Worm (Caenorhabditis elegans) whole organism, mixed stage, embryonic: ENCODE measurements around the gene H25P19.1.

Experiments used
- M03D4.4 ChIP-seq: sonication (generic microtip); optimal IDR thresholded peaks from 2 replicates; lab custom pipeline; 2017; ENCODE audit warnings: mild to moderate bottlenecking, missing genetic modification characterization, missing compliant biosample characterization
- bed-3 ChIP-seq: fragments of 200-800 bp; sonication (Bioruptor generic); optimal IDR thresholded peaks from 3 replicates; lab custom pipeline; 2018; ENCODE audit warnings: mild to moderate bottlenecking, missing genetic modification characterization, moderate library complexity, missing compliant biosample characterization
- blmp-1 ChIP-seq: fragments of 150-350 bp; optimal IDR thresholded peaks from 2 replicates; lab custom pipeline; 2014; ENCODE audit warnings: missing biosample characterization, missing genetic modification characterization
- ceh-39 ChIP-seq: fragments of 150-350 bp; optimal IDR thresholded peaks from 2 replicates; lab custom pipeline; 2014; ENCODE audit warnings: missing biosample characterization, missing genetic modification characterization
- ceh-43 ChIP-seq: fragments of 200-800 bp; sonication (Bioruptor generic); optimal IDR thresholded peaks from 2 replicates; lab custom pipeline; 2018; ENCODE audit warnings: mild to moderate bottlenecking, missing genetic modification characterization, moderate library complexity, missing compliant biosample characterization
- ceh-83 ChIP-seq: fragments of 200-800 bp; sonication (Bioruptor generic); optimal IDR thresholded peaks from 2 replicates; lab custom pipeline; 2018; ENCODE audit warnings: mild to moderate bottlenecking, missing genetic modification characterization, missing compliant biosample characterization
- ces-1 ChIP-seq: fragments of 150-350 bp; optimal IDR thresholded peaks from 2 replicates; lab custom pipeline; 2014; ENCODE audit warnings: missing biosample characterization, missing genetic modification reagents, missing genetic modification characterization
- cnd-1 ChIP-seq: fragments of 200-800 bp; sonication (Bioruptor generic); optimal IDR thresholded peaks from 2 replicates; lab custom pipeline; 2018; ENCODE audit warnings: mild to moderate bottlenecking, missing genetic modification characterization, missing compliant biosample characterization
- drap-1 ChIP-seq: fragments of 200-800 bp; sonication (Bioruptor generic); optimal IDR thresholded peaks from 3 replicates; lab custom pipeline; 2018; ENCODE audit warnings: mild to moderate bottlenecking, missing genetic modification characterization, missing compliant biosample characterization
- elt-3 ChIP-seq: fragments of 150-350 bp; optimal IDR thresholded peaks from 2 replicates; lab custom pipeline; 2014; ENCODE audit warnings: missing biosample characterization, missing genetic modification characterization
- flh-1 ChIP-seq: fragments of 200-800 bp; sonication (Bioruptor generic); optimal IDR thresholded peaks from 2 replicates; lab custom pipeline; 2018; ENCODE audit warnings: mild to moderate bottlenecking, missing genetic modification characterization, moderate library complexity, missing compliant biosample characterization
- ham-2 ChIP-seq: fragments of 200-800 bp; sonication (Bioruptor generic); optimal IDR thresholded peaks from 2 replicates; lab custom pipeline; 2018; ENCODE audit warnings: mild to moderate bottlenecking, missing genetic modification characterization, missing compliant biosample characterization
- hlh-1 ChIP-seq: fragments of 150-350 bp; optimal IDR thresholded peaks from 2 replicates; lab custom pipeline; 2014; ENCODE audit warnings: missing biosample characterization, missing genetic modification reagents, missing genetic modification characterization
- lsy-2 ChIP-seq: fragments of 150-350 bp; optimal IDR thresholded peaks from 2 replicates; lab custom pipeline; 2014; ENCODE audit warnings: missing biosample characterization, missing genetic modification characterization
- mab-5 ChIP-seq: fragments of 150-350 bp; optimal IDR thresholded peaks from 2 replicates; lab custom pipeline; 2014; ENCODE audit warnings: missing biosample characterization, missing genetic modification characterization
- mep-1 ChIP-seq: fragments of 150-350 bp; optimal IDR thresholded peaks from 2 replicates; lab custom pipeline; 2017; ENCODE audit warnings: missing biosample characterization, missing genetic modification reagents, missing genetic modification characterization, inconsistent platforms
- mls-2 ChIP-seq: sonication (generic microtip); optimal IDR thresholded peaks from 2 replicates; lab custom pipeline; 2016; ENCODE audit warnings: mild to moderate bottlenecking, missing genetic modification characterization, moderate library complexity, missing compliant biosample characterization
- nhr-12 ChIP-seq: fragments of 150-350 bp; optimal IDR thresholded peaks from 2 replicates; lab custom pipeline; 2014; ENCODE audit warnings: missing biosample characterization, missing genetic modification characterization
- nhr-2 ChIP-seq: fragments of 150-350 bp; optimal IDR thresholded peaks from 2 replicates; lab custom pipeline; 2014; ENCODE audit warnings: missing biosample characterization, missing genetic modification characterization
- nhr-237 ChIP-seq: fragments of 150-350 bp; optimal IDR thresholded peaks from 2 replicates; lab custom pipeline; 2014; ENCODE audit warnings: missing biosample characterization, missing genetic modification characterization
- nhr-76 ChIP-seq: sonication (generic microtip); optimal IDR thresholded peaks from 2 replicates; lab custom pipeline; 2017; ENCODE audit warnings: missing biosample characterization, missing genetic modification characterization
- pha-4 ChIP-seq: fragments of 150-350 bp; optimal IDR thresholded peaks from 2 replicates; lab custom pipeline; 2018; ENCODE audit warnings: missing biosample characterization, missing genetic modification reagents, missing genetic modification characterization
- sem-2 ChIP-seq: fragments of 200-800 bp; sonication (Bioruptor generic); optimal IDR thresholded peaks from 2 replicates; lab custom pipeline; 2018; ENCODE audit warnings: mild to moderate bottlenecking, missing genetic modification characterization, missing compliant biosample characterization
- snpc-4 ChIP-seq: fragments of 150-350 bp; optimal IDR thresholded peaks from 2 replicates; lab custom pipeline; 2014; ENCODE audit warnings: missing biosample characterization, missing genetic modification characterization
- sptf-1 ChIP-seq: sonication (generic microtip); optimal IDR thresholded peaks from 2 replicates; lab custom pipeline; 2017; ENCODE audit warnings: mild to moderate bottlenecking, missing genetic modification characterization, moderate library complexity, missing compliant biosample characterization
- tbx-8 ChIP-seq: fragments of 200-800 bp; sonication (Bioruptor generic); optimal IDR thresholded peaks from 2 replicates; lab custom pipeline; 2018; ENCODE audit warnings: mild to moderate bottlenecking, missing genetic modification characterization, moderate library complexity, missing compliant biosample characterization
- unc-120 ChIP-seq: sonication (generic microtip); optimal IDR thresholded peaks from 2 replicates; lab custom pipeline; 2017; ENCODE audit warnings: missing genetic modification characterization, missing compliant biosample characterization; ENCODE audit not compliant: poor library complexity, severe bottlenecking
- unc-39 ChIP-seq: fragments of 150-350 bp; optimal IDR thresholded peaks from 2 replicates; lab custom pipeline; 2014; ENCODE audit warnings: missing biosample characterization, missing genetic modification characterization
- unc-62 ChIP-seq: fragments of 150-350 bp; optimal IDR thresholded peaks from 2 replicates; lab custom pipeline; 2014; ENCODE audit warnings: missing biosample characterization, missing genetic modification reagents, missing genetic modification characterization
- zip-8 ChIP-seq: fragments of 150-350 bp; optimal IDR thresholded peaks from 2 replicates; lab custom pipeline; 2014; ENCODE audit warnings: missing biosample characterization, missing genetic modification characterization
- ztf-11 ChIP-seq: fragments of 150-350 bp; optimal IDR thresholded peaks from 2 replicates; lab custom pipeline; 2014; ENCODE audit warnings: missing biosample characterization, missing genetic modification characterization

Gene H25P19.1

ce11 chrV:725807-726572 is 38.5 kb downstream of the H25P19.1 start:
- TF ChIP-seq nhr-12 (tag; lab: Kevin White, UChicago) (no peak), M03D4.4 (tag; lab: Kevin White, UChicago) (no peak), elt-3 (no peak), sptf-1 (tag; lab: Kevin White, UChicago) (no peak), hlh-1 (tag; lab: Kevin White, UChicago) (no peak), sem-2 (GFP tag; lab: Kevin White, UChicago) (no peak), ces-1 (no peak), bed-3 (GFP tag; lab: Kevin White, UChicago) (no peak), ceh-83 (no peak), unc-120 (tag; lab: Kevin White, UChicago) (no peak), flh-1 (no peak), ham-2 (GFP tag; lab: Kevin White, UChicago) (no peak), cnd-1 (tag; lab: Kevin White, UChicago) (no peak), drap-1 (no peak), ceh-39 (tag; lab: Kevin White, UChicago) (no peak), unc-62 (GFP tag; lab: Kevin White, UChicago) (no peak)

ce11 chrV:726573-727483 is 39.3 kb downstream of the H25P19.1 start:
- no peak for TF ChIP-seq nhr-2 (tag; lab: Kevin White, UChicago)
- TF ChIP-seq hlh-1 (tag; lab: Kevin White, UChicago), result peak; percentile 77
- no peak for TF ChIP-seq elt-3
- TF ChIP-seq unc-120 (tag; lab: Kevin White, UChicago), result peak; percentile 30
- no peak for TF ChIP-seq nhr-12 (tag; lab: Kevin White, UChicago)
- TF ChIP-seq ham-2 (GFP tag; lab: Kevin White, UChicago), result no peak
- no peak for TF ChIP-seq sem-2 (GFP tag; lab: Kevin White, UChicago)

ce11 chrV:727484-728351 is 40.2 kb downstream of the H25P19.1 start, which contains the start of the genes icl-1 and srh-2:
Gene icl-1, minus strand, starts transcription at chrV:728004.
Gene srh-2, plus strand, starts transcription at chrV:728301.
- TF ChIP-seq drap-1, result no peak
- no peak for TF ChIP-seq mep-1 (tag; lab: Kevin White, UChicago)
- no peak for TF ChIP-seq zip-8 (tag; lab: Kevin White, UChicago)
- TF ChIP-seq ztf-11 (tag; lab: Kevin White, UChicago), result no peak
- peak; percentile 72 for TF ChIP-seq unc-120 (tag; lab: Kevin White, UChicago)
- no peak for TF ChIP-seq ceh-83
- TF ChIP-seq sem-2 (GFP tag; lab: Kevin White, UChicago), result no peak
- peak; percentile 54 for TF ChIP-seq mab-5
- no peak for TF ChIP-seq nhr-76
- TF ChIP-seq lsy-2 (tag; lab: Kevin White, UChicago), result no peak
- no peak for TF ChIP-seq mls-2 (tag; lab: Kevin White, UChicago)
- TF ChIP-seq unc-62 (GFP tag; lab: Kevin White, UChicago), result peak; percentile 66
- no peak for TF ChIP-seq tbx-8
- TF ChIP-seq pha-4 (tag; lab: Kevin White, UChicago), result no peak
- no peak for TF ChIP-seq blmp-1 (tag; lab: Kevin White, UChicago)
- TF ChIP-seq ham-2 (GFP tag; lab: Kevin White, UChicago), result no peak
- TF ChIP-seq nhr-2 (tag; lab: Kevin White, UChicago), result no peak
- no peak for TF ChIP-seq nhr-237
- peak; percentile 69 for TF ChIP-seq hlh-1 (tag; lab: Kevin White, UChicago)
- no peak for TF ChIP-seq sptf-1 (tag; lab: Kevin White, UChicago)
- TF ChIP-seq snpc-4 (tag; lab: Kevin White, UChicago), result no peak
- no peak for TF ChIP-seq flh-1
- no peak for TF ChIP-seq unc-39 (tag; lab: Kevin White, UChicago)
- TF ChIP-seq ceh-43 (GFP tag; lab: Kevin White, UChicago), result no peak
- no peak for TF ChIP-seq M03D4.4 (tag; lab: Kevin White, UChicago)
- TF ChIP-seq ceh-39 (tag; lab: Kevin White, UChicago), result no peak
- TF ChIP-seq cnd-1 (tag; lab: Kevin White, UChicago), result no peak
